Worm (Caenorhabditis elegans): ENCODE results near the gene tbg-1.

Gene tbg-1

ce11 chrIII:9616426-9616825 lies 12.5 kb downstream of the tbg-1 start, which contains the start of gene hcp-3:
hcp-3 (minus strand) TSS chrIII:9616470.
- peak in 1 of 2 experiments; percentile 69 for TF ChIP-seq lsy-2 (tag; optimal IDR thresholded peaks at IDR 0.05)
- no peak for TF ChIP-seq aha-1 (tag)
- peak; percentile 38 for TF ChIP-seq hlh-30 (tag; optimal IDR thresholded peaks at IDR 0.05; ENCODE audit: insufficient read depth)
- TF ChIP-seq ZK546.5 (tag; optimal IDR thresholded peaks at IDR 0.05) = no peak
- TF ChIP-seq dve-1 (tag; optimal IDR thresholded peaks at IDR 0.05; ENCODE audit: insufficient read depth) = peak; percentile 34
- peak; percentile 69 for TF ChIP-seq mes-2 (tag; optimal IDR thresholded peaks at IDR 0.05; ENCODE audit: poor library complexity, severe bottlenecking)
- no peak for TF ChIP-seq set-16 (GFP tag; IDR thresholded peaks at IDR 0.05)
- no peak for TF ChIP-seq sdz-12 (GFP tag; optimal IDR thresholded peaks at IDR 0.05)
- TF ChIP-seq F49E8.2 (tag; optimal IDR thresholded peaks at IDR 0.05; ENCODE audit: borderline replicate concordance) = no peak
- peak; percentile 59 for TF ChIP-seq lin-38 (GFP tag; IDR thresholded peaks at IDR 0.05)
- no peak for TF ChIP-seq tag-97 (GFP tag; IDR thresholded peaks at IDR 0.05)
- TF ChIP-seq T20F7.1 (GFP tag; optimal IDR thresholded peaks at IDR 0.05) = no peak
- TF ChIP-seq dpl-1 (GFP tag; optimal IDR thresholded peaks at IDR 0.05) = peak; percentile 78
- TF ChIP-seq duxl-1 (tag; optimal IDR thresholded peaks at IDR 0.05; ENCODE audit: poor library complexity) = no peak

- no peak for TF ChIP-seq mxl-2 (GFP tag; conservative IDR thresholded peaks at IDR 0.05)
- 0 out of 2 replicates have a peak, but pooled peaks have one; percentile 32 for TF ChIP-seq lim-7 (GFP tag; IDR thresholded peaks at IDR 0.05)
- peak; percentile 25; the same call in 1 of the 2 replicates for TF ChIP-seq snpc-1.2 (GFP tag; IDR thresholded peaks at IDR 0.05)
- no peak for TF ChIP-seq mdl-1 (tag; optimal IDR thresholded peaks at IDR 0.05)
- peak; percentile 10 for TF ChIP-seq F49E8.2 (tag; optimal IDR thresholded peaks at IDR 0.05; ENCODE audit: borderline replicate concordance)
- TF ChIP-seq aha-1 (tag) = peak; percentile 16
- peak; percentile 76 for TF ChIP-seq lin-38 (GFP tag; IDR thresholded peaks at IDR 0.05)
- TF ChIP-seq unc-130 (GFP tag; optimal IDR thresholded peaks at IDR 0.05) = peak; percentile 60
Observed at ce11 chrIII:9615114-9615513, 13.8 kb downstream of the tbg-1 start.

ce11 chrIII:9614211-9614610 lies 14.7 kb downstream of the tbg-1 start, which contains the start of the genes pri-1 and F58A4.6:
pri-1 (minus strand) TSS chrIII:9614281.
F58A4.6 (plus strand) TSS chrIII:9614482.
- TF ChIP-seq php-3 (GFP tag; IDR thresholded peaks at IDR 0.05) (no peak), lir-3 (tag; optimal IDR thresholded peaks at IDR 0.05) (no peak), pha-4 (GFP tag; IDR thresholded peaks at IDR 0.05) (no peak), pha-4 (tag; optimal IDR thresholded peaks at IDR 0.05) (no peak), aha-1 (tag) (peak; percentile 20), sdz-12 (GFP tag; optimal IDR thresholded peaks at IDR 0.05) (no peak), hlh-30 (tag; optimal IDR thresholded peaks at IDR 0.05; ENCODE audit: insufficient read depth) (peak; percentile 24), mdt-29 (GFP tag; IDR thresholded peaks at IDR 0.05) (no peak), fkh-10 (GFP tag; optimal IDR thresholded peaks at IDR 0.05) (no peak), unc-39 (tag; optimal IDR thresholded peaks at IDR 0.05) (no peak), ztf-7 (tag; optimal IDR thresholded peaks at IDR 0.05) (no peak), mes-2 (tag; optimal IDR thresholded peaks at IDR 0.05; ENCODE audit: poor library complexity, severe bottlenecking) (peak; percentile 53), zip-11 (GFP tag; IDR thresholded peaks at IDR 0.05) (no peak), dpl-1 (GFP tag; optimal IDR thresholded peaks at IDR 0.05) (peak; percentile 83), lin-38 (GFP tag; IDR thresholded peaks at IDR 0.05) (peak; percentile 92)

- TF ChIP-seq daf-12 (tag; optimal IDR thresholded peaks at IDR 0.05) = no peak
- TF ChIP-seq snpc-1.2 (GFP tag; IDR thresholded peaks at IDR 0.05) = no peak
- TF ChIP-seq T20F7.1 (GFP tag; optimal IDR thresholded peaks at IDR 0.05) = no peak
- TF ChIP-seq Y105C5A.15 (GFP tag; IDR thresholded peaks at IDR 0.05) = no peak
Observed at ce11 chrIII:9612097-9612496, 16.9 kb downstream of the tbg-1 start, which contains the start of gene bbs-4. bbs-4 (minus strand) TSS chrIII:9612197.

- peak in 1 of 2 experiments; percentile 43 for TF ChIP-seq unc-62 (GFP tag; optimal IDR thresholded peaks at IDR 0.05 in 1 of 2)
- TF ChIP-seq unc-62 (tag; optimal IDR thresholded peaks at IDR 0.05) = no peak
- TF ChIP-seq daf-8 (GFP tag; IDR thresholded peaks at IDR 0.05) = no peak
Observed at ce11 chrIII:9608650-9609049, 20.3 kb downstream of the tbg-1 start, which contains the start of gene clec-161. clec-161 (minus strand) TSS chrIII:9608750.
